Worm (Caenorhabditis elegans): ENCODE data around the gene T25B9.3.

DNA sequence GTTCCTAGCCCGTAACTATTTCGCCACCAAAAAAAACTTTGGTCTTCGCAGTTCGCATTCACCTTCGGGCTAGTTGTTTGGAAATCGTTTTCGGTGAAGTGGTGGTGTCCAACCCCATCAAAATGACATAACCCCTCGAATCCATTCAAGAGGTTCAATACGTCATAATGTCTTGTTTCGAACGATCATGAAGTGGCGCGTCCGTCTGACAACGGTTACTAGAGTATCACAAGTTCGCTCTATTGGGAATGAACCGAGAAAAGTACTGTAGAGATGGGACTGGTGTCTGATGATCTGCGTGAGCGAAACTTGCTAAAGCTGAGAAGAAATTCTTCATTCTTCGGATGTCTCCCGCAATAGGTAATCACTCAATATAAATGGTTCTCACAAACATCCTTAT is 16.8 kb upstream of the T25B9.3 start, which contains the start of gene ZC168.2:
- no peak for TF ChIP-seq mdl-1 (tag; optimal IDR thresholded peaks at IDR 0.05)
- TF ChIP-seq nhr-237 (tag; optimal IDR thresholded peaks at IDR 0.05), result no peak
- TF ChIP-seq nhr-21 (tag; optimal IDR thresholded peaks at IDR 0.05), result no peak
- TF ChIP-seq aly-2 (tag; optimal IDR thresholded peaks at IDR 0.05), result no peak
- TF ChIP-seq mbf-1 (tag; optimal IDR thresholded peaks at IDR 0.05), result no peak
- TF ChIP-seq ceh-82 (tag; optimal IDR thresholded peaks at IDR 0.05), result no peak
- TF ChIP-seq elt-3 (tag; optimal IDR thresholded peaks at IDR 0.05), result no peak
- TF ChIP-seq ama-1 (optimal IDR thresholded peaks at IDR 0.05), result no peak
- no peak for TF ChIP-seq fos-1 (tag; optimal IDR thresholded peaks at IDR 0.05)
- TF ChIP-seq lsy-2 (tag; optimal IDR thresholded peaks at IDR 0.05), result no peak
- no peak for TF ChIP-seq F13H6.1 (tag; optimal IDR thresholded peaks at IDR 0.05)
